Worm (Caenorhabditis elegans) whole organism, late embryonic: ENCODE results near the gene dhhc-4.

Experiments
- C38D4.7 ChIP-seq: fragments of 200-800 bp; sonication (Bioruptor generic); optimal IDR thresholded peaks from 2 replicates; lab custom pipeline; 2018; ENCODE audit warnings: mild to moderate bottlenecking, missing genetic modification characterization, moderate library complexity, missing compliant biosample characterization
- K09A11.1 ChIP-seq: sonication (generic microtip); optimal IDR thresholded peaks from 2 replicates; lab custom pipeline; 2017; ENCODE audit warnings: antibody characterized with exemption, mild to moderate bottlenecking, missing genetic modification characterization, missing compliant biosample characterization; ENCODE audit not compliant: insufficient read depth
- T23F11.4 ChIP-seq: fragments of 200-800 bp; sonication (Bioruptor generic); optimal IDR thresholded peaks from 2 replicates; lab custom pipeline; 2018; ENCODE audit warnings: mild to moderate bottlenecking, missing genetic modification characterization, missing compliant biosample characterization
- Y22D7AL.16 ChIP-seq: sonication (generic microtip); optimal IDR thresholded peaks from 2 replicates; lab custom pipeline; 2016; ENCODE audit warnings: missing genetic modification characterization, missing compliant biosample characterization
- ceh-18 ChIP-seq: sonication (generic microtip); optimal IDR thresholded peaks from 2 replicates; lab custom pipeline; 2016; ENCODE audit warnings: missing genetic modification characterization, missing compliant biosample characterization
- ceh-31 ChIP-seq: sonication (generic microtip); optimal IDR thresholded peaks from 2 replicates; lab custom pipeline; 2016; ENCODE audit warnings: missing genetic modification characterization, missing compliant biosample characterization
- ceh-45 ChIP-seq: fragments of 200-800 bp; sonication (Bioruptor generic); IDR thresholded peaks from 2 replicates; pipeline ENCODE4 v1.3.6; 2022; ENCODE audit warnings: missing genetic modification reagents, missing genetic modification characterization, missing compliant biosample characterization
- ceh-9 ChIP-seq: sonication (generic microtip); optimal IDR thresholded peaks from 2 replicates; lab custom pipeline; 2016; ENCODE audit warnings: mild to moderate bottlenecking, missing genetic modification characterization, inconsistent platforms, missing compliant biosample characterization
- dmd-4 ChIP-seq: sonication (generic microtip); optimal IDR thresholded peaks from 2 replicates; lab custom pipeline; 2016; ENCODE audit warnings: borderline replicate concordance, missing genetic modification characterization, missing compliant biosample characterization
- elt-2 ChIP-seq: sonication (generic microtip); optimal IDR thresholded peaks from 2 replicates; lab custom pipeline; 2016; ENCODE audit warnings: missing genetic modification reagents, missing genetic modification characterization, missing compliant biosample characterization
- elt-4 ChIP-seq: sonication (generic microtip); optimal IDR thresholded peaks from 2 replicates; lab custom pipeline; 2016; ENCODE audit warnings: missing genetic modification characterization, missing compliant biosample characterization
- fkh-6 ChIP-seq: sonication (generic microtip); optimal IDR thresholded peaks from 2 replicates; lab custom pipeline; 2016; ENCODE audit warnings: missing genetic modification characterization, missing compliant biosample characterization
- hlh-15 ChIP-seq: sonication (generic microtip); optimal IDR thresholded peaks from 2 replicates; lab custom pipeline; 2016; ENCODE audit warnings: missing genetic modification characterization, missing compliant biosample characterization
- hlh-30 ChIP-seq: sonication (generic microtip); optimal IDR thresholded peaks from 2 replicates; lab custom pipeline; 2017; ENCODE audit warnings: antibody characterized with exemption, missing genetic modification characterization, missing compliant biosample characterization; ENCODE audit not compliant: insufficient read depth
- hlh-6 ChIP-seq: sonication (generic microtip); optimal IDR thresholded peaks from 2 replicates; lab custom pipeline; 2016; ENCODE audit warnings: missing genotype, missing genetic modification characterization, missing compliant biosample characterization
- lim-6 ChIP-seq: sonication (generic microtip); optimal IDR thresholded peaks from 2 replicates; lab custom pipeline; 2016; ENCODE audit warnings: missing genetic modification characterization, missing compliant biosample characterization
- lin-11 ChIP-seq: fragments of 200-800 bp; sonication (Bioruptor generic); optimal IDR thresholded peaks from 2 replicates; lab custom pipeline; 2018; ENCODE audit warnings: mild to moderate bottlenecking, missing genetic modification characterization, missing compliant biosample characterization
- madf-2 ChIP-seq: sonication (generic microtip); optimal IDR thresholded peaks from 2 replicates; lab custom pipeline; 2017; ENCODE audit warnings: missing genetic modification characterization, missing compliant biosample characterization
- mec-3 ChIP-seq: sonication (generic microtip); optimal IDR thresholded peaks from 2 replicates; lab custom pipeline; 2016; ENCODE audit warnings: borderline replicate concordance, missing genetic modification characterization, missing compliant biosample characterization
- nfya-1 ChIP-seq: sonication (generic microtip); optimal IDR thresholded peaks from 2 replicates; lab custom pipeline; 2017; ENCODE audit warnings: missing genetic modification characterization, mild to moderate bottlenecking, missing compliant biosample characterization, antibody characterized with exemption, moderate library complexity
- nhr-232 ChIP-seq: sonication (generic microtip); optimal IDR thresholded peaks from 2 replicates; lab custom pipeline; 2016; ENCODE audit warnings: missing genetic modification characterization, missing compliant biosample characterization
- npax-4 ChIP-seq: sonication (generic microtip); optimal IDR thresholded peaks from 2 replicates; lab custom pipeline; 2016; ENCODE audit warnings: missing genetic modification characterization, missing compliant biosample characterization
- odd-2 ChIP-seq: sonication (generic microtip); optimal IDR thresholded peaks from 2 replicates; lab custom pipeline; 2017; ENCODE audit warnings: antibody characterized with exemption, mild to moderate bottlenecking, missing genetic modification characterization, missing compliant biosample characterization
- pag-3 ChIP-seq: sonication (generic microtip); optimal IDR thresholded peaks from 2 replicates; lab custom pipeline; 2016; ENCODE audit warnings: missing compliant biosample characterization, missing genetic modification characterization, borderline replicate concordance
- pha-2 ChIP-seq: sonication (generic microtip); optimal IDR thresholded peaks from 2 replicates; lab custom pipeline; 2017; ENCODE audit warnings: mild to moderate bottlenecking, missing genetic modification characterization, missing compliant biosample characterization
- pqm-1 ChIP-seq: sonication (generic microtip); optimal IDR thresholded peaks from 2 replicates; lab custom pipeline; 2016; ENCODE audit warnings: missing genetic modification characterization, missing compliant biosample characterization
- pros-1 ChIP-seq: fragments of 150-350 bp; optimal IDR thresholded peaks from 2 replicates; lab custom pipeline; 2014; ENCODE audit warnings: missing biosample characterization, missing genetic modification reagents, missing genetic modification characterization
- sdc-2 ChIP-seq: sonication (generic microtip); optimal IDR thresholded peaks from 2 replicates; lab custom pipeline; 2016; ENCODE audit warnings: missing genotype, missing genetic modification characterization, missing compliant biosample characterization
- sox-2 ChIP-seq: fragments of 200-800 bp; sonication (Bioruptor generic); IDR thresholded peaks from 2 replicates; pipeline ENCODE4 v1.3.6; 2022; ENCODE audit warnings: missing genetic modification reagents, missing genetic modification characterization, missing compliant biosample characterization
- syd-9 ChIP-seq: sonication (generic microtip); optimal IDR thresholded peaks from 2 replicates; lab custom pipeline; 2016; ENCODE audit warnings: mild to moderate bottlenecking, missing genetic modification characterization, moderate library complexity, missing compliant biosample characterization
- tbx-2 ChIP-seq: sonication (generic microtip); optimal IDR thresholded peaks from 2 replicates; lab custom pipeline; 2016; ENCODE audit warnings: missing genetic modification characterization, missing compliant biosample characterization
- unc-42 ChIP-seq: sonication (generic microtip); optimal IDR thresholded peaks from 2 replicates; lab custom pipeline; 2016; ENCODE audit warnings: missing genotype, missing genetic modification characterization, missing compliant biosample characterization
- unc-86 ChIP-seq: sonication (generic microtip); optimal IDR thresholded peaks from 2 replicates; lab custom pipeline; 2016; ENCODE audit warnings: missing genetic modification characterization, missing compliant biosample characterization

dhhc-4 gene

DNA sequence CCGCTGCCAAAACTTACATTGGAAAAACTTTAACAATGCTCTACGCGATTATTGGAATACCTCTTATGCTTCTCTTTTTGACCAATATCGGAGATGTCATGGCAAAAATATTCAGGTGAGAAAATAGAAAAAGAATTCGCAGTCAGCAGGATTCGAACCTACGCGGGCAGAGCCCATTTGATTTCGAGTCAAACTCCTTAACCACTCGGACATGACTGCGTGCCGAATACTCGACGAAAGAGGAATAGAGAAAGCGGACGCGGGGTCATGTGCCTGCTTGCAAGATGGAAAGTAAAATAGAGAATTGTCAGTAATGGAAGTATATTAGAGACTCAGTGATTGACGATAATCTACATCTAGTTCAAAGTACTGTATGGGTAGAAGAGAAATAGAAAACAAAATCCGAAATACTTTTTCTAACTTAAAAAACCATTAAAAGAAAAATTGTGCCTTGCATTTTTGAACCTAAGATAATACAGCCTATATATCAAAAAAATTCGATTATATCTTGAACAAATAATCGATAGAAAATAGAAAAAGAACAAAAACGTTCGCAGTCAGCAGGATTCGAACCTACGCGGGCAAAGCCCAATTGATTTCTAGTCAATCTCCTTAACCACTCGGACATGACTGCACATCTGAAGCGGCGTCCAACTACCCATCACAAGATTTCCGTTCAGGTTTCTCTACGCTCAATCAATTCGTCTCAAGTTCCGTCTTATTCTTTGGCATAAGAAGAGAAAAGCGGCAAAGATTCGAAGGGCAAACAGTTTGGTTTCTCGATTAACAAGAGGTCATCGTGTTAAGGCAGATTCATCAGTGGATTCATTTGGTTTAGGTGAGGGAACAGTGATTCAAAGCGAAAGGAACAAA lies 5.9 kb downstream of the dhhc-4 start (continued):
- TF ChIP-seq ceh-9 (tag; lab: Kevin White, UChicago): peak; percentile 70
- peak; percentile 68 for TF ChIP-seq hlh-15 (tag; lab: Kevin White, UChicago)
- TF ChIP-seq nfya-1: peak; percentile 58
- TF ChIP-seq pqm-1 (tag; lab: Kevin White, UChicago): peak; percentile 32
- TF ChIP-seq unc-86: peak; percentile 84
- peak; percentile 68 for TF ChIP-seq sdc-2 (tag; lab: Kevin White, UChicago)
- TF ChIP-seq ceh-45: peak; percentile 75
- TF ChIP-seq T23F11.4 (GFP tag; lab: Kevin White, UChicago): peak; percentile 80
- peak; percentile 74 for TF ChIP-seq hlh-30 (tag; lab: Kevin White, UChicago)
- peak; percentile 42 for TF ChIP-seq npax-4
- peak; percentile 86 for TF ChIP-seq pha-2 (tag; lab: Kevin White, UChicago)
- no peak for TF ChIP-seq pros-1 (tag; lab: Kevin White, UChicago)
- TF ChIP-seq tbx-2: peak; percentile 74
- peak; percentile 80 for TF ChIP-seq dmd-4 (tag; lab: Kevin White, UChicago)
- peak; percentile 85 for TF ChIP-seq nhr-232 (tag; lab: Kevin White, UChicago)
- TF ChIP-seq C38D4.7 (GFP tag; lab: Kevin White, UChicago): peak; percentile 86
- TF ChIP-seq fkh-6 (tag; lab: Kevin White, UChicago): peak; percentile 76
- peak; percentile 77 for TF ChIP-seq sox-2 (GFP tag; lab: Robert Waterston, UW)
- TF ChIP-seq ceh-31 (tag; lab: Kevin White, UChicago): peak; percentile 73
- TF ChIP-seq madf-2 (tag; lab: Kevin White, UChicago): peak; percentile 84
- TF ChIP-seq mec-3 (tag; lab: Kevin White, UChicago): no peak
- peak; percentile 72 for TF ChIP-seq lin-11

DNA sequence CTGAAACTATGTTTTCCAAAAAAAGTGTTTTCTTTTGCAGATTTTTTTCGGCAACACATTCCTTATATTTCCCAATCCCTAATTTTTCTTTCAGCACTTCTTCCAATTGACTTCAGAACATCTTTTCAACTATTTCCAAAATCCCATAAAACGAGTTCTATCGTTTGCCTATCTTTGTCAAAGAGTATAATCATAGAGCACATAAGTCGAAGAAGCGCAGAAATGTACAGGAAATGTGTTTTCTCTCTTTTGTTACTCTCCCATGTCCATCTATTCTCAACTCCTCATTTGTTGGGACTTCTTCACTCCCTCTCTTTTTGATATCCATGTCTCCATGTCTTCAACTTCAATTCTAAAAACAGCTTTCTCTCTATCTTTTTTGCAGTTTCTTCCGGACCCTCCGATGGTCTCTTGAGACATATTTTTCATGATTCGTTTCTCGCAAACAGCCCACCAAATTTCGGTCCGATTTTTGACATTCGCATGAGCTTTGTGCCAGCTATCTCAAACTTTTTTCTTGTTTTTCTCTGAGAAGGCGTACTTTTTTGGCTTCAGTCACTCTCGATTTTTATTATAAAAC lies 7.3 kb downstream of the dhhc-4 start, which contains the start of gene twk-48:
Gene twk-48 (plus strand): TSS at position 530 of the 580 bp plus-strand sequence.
- TF ChIP-seq unc-42 (tag; lab: Kevin White, UChicago) (peak; percentile 23), ceh-18 (no peak)
- TF ChIP-seq, all 69 proteins: peak for 1

DNA sequence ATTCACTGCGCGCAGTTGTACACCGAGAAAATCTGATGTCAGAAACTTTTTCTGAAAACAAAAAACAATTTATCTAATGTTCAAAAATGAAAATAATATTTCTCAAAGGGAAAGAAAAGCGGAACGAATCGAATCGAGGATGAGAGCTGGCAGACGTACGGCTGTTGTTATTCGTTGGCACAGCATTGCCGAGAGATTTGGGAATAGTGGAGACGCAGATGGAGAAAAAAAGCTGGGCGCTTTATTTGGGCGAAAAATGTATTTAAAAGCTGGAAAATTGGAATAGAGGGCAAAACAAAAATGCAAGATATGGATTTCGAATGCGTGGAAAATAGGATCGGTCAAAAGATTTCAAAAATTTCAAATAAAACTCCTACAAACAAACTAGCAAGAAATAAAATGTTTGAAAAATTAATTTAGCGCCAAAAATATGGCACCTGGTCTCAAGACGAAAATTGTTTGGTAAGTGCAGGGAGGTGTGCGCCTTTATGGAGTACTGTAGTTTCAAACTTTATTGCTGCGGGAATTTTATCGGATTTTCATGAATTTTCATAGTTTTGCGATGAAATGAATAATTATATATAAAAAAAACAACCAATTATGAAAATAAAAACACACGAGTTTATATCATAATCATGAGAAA lies 8.3 kb downstream of the dhhc-4 start, which contains the start of gene gpdh-2:
Gene gpdh-2 (minus strand): TSS at position 51 of the 643 bp plus-strand sequence.
- no peak for TF ChIP-seq odd-2
- peak; percentile 8 for TF ChIP-seq ceh-31 (tag; lab: Kevin White, UChicago)

DNA sequence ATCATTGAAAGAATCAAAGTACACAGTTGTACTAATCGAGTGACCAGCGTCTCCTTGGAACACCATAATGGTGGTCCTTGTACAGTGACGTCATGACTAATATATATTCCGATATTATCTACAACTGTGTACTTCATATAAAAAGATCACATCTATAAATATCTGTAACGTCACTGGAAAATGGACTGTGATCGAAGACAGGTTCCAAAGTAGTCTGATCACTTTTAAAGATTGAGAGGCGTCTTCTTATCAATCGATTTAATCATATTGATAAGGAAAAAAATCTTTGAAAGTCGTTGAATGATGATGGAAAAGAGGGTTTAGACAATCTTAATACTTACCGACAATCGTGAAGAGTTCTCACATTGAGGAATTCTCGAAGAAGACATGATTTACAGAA lies 9.5 kb downstream of the dhhc-4 start:
- no peak for TF ChIP-seq elt-4 (tag; lab: Kevin White, UChicago)
- no peak for TF ChIP-seq K09A11.1 (tag; lab: Kevin White, UChicago)
- TF ChIP-seq lim-6 (tag; lab: Kevin White, UChicago): no peak
- TF ChIP-seq pag-3: no peak
- no peak for TF ChIP-seq hlh-6 (tag; lab: Kevin White, UChicago)
- peak; percentile 49 for TF ChIP-seq elt-2 (tag; lab: Kevin White, UChicago)
- TF ChIP-seq Y22D7AL.16 (tag; lab: Kevin White, UChicago): no peak
- no peak for TF ChIP-seq syd-9 (tag; lab: Kevin White, UChicago)
